Worm (Caenorhabditis elegans): ENCODE results near the gene F35E12.10.
A peak's percentile ranks its signal among the peaks of the same experiment; 100 is the strongest.

- TF ChIP-seq aly-2 (tag; optimal IDR thresholded peaks at IDR 0.05): no peak
- peak; percentile 63 for TF ChIP-seq mxl-3 (GFP tag; optimal IDR thresholded peaks at IDR 0.05)
- TF ChIP-seq mes-2 (tag; optimal IDR thresholded peaks at IDR 0.05; ENCODE audit: poor library complexity, severe bottlenecking): peak; percentile 73
Measured at ce11 chrV:13789362-13789761, 40.8 kb upstream of the F35E12.10 start.

Measured in whole organism, L4 larva.